Fruit fly (Drosophila melanogaster) whole organism, prepupa: Measurements from ENCODE around the gene Tsp26A.

Source experiments
- Blimp-1 ChIP-seq: fragments of 200-800 bp; sonication (Bioruptor generic); optimal IDR thresholded peaks from 3 replicates; lab custom pipeline; 2017; ENCODE audit warnings: missing biosample characterization, missing genetic modification characterization, mild to moderate bottlenecking, moderate library complexity, missing genetic modification reagents
- CG10631 ChIP-seq: fragments of 200-800 bp; sonication (Bioruptor generic); optimal IDR thresholded peaks from 2 replicates; lab custom pipeline; 2016; ENCODE audit warnings: missing biosample characterization, missing genetic modification characterization
- CG11762 ChIP-seq: fragments of 200-800 bp; sonication (Bioruptor generic); optimal IDR thresholded peaks from 3 replicates; lab custom pipeline; 2016; ENCODE audit warnings: missing biosample characterization, missing genetic modification characterization; ENCODE audit not compliant: insufficient read depth
- CG11902 ChIP-seq: fragments of 200-800 bp; sonication (Bioruptor generic); optimal IDR thresholded peaks from 3 replicates; lab custom pipeline; 2016; ENCODE audit warnings: missing biosample characterization, missing genetic modification characterization
- CG15336 ChIP-seq: fragments of 200-800 bp; sonication (Bioruptor generic); IDR thresholded peaks from 2 replicates; pipeline ENCODE4 v1.3.6; 2022; ENCODE audit warnings: missing biosample characterization, missing genetic modification characterization
- CG1621 ChIP-seq: fragments of 200-800 bp; sonication (Bioruptor generic); optimal IDR thresholded peaks from 3 replicates; lab custom pipeline; 2018; ENCODE audit warnings: missing biosample characterization, mild to moderate bottlenecking, missing genetic modification characterization
- CG16779 ChIP-seq: fragments of 200-800 bp; sonication (Bioruptor generic); optimal IDR thresholded peaks from 3 replicates; lab custom pipeline; 2017; ENCODE audit warnings: missing biosample characterization, mild to moderate bottlenecking, missing genetic modification characterization
- CG3032 ChIP-seq: fragments of 200-800 bp; optimal IDR thresholded peaks from 2 replicates; lab custom pipeline; 2019; ENCODE audit warnings: missing biosample characterization, mild to moderate bottlenecking, missing genetic modification characterization, moderate library complexity
- CG31627 ChIP-seq: fragments of 200-800 bp; sonication (Bioruptor generic); optimal IDR thresholded peaks from 3 replicates; lab custom pipeline; 2016; ENCODE audit warnings: missing biosample characterization, missing genetic modification characterization
- CG32006 ChIP-seq: fragments of 200-800 bp; sonication (Bioruptor generic); optimal IDR thresholded peaks from 3 replicates; lab custom pipeline; 2017; ENCODE audit warnings: missing biosample characterization, mild to moderate bottlenecking, missing genetic modification characterization
- CG3919 ChIP-seq: fragments of 200-800 bp; sonication (Bioruptor generic); optimal IDR thresholded peaks from 3 replicates; lab custom pipeline; 2016; ENCODE audit warnings: missing biosample characterization, missing genetic modification characterization
- CG4318 ChIP-seq: fragments of 200-800 bp; sonication (Bioruptor generic); optimal IDR thresholded peaks from 3 replicates; lab custom pipeline; 2017; ENCODE audit warnings: missing biosample characterization, mild to moderate bottlenecking, missing genetic modification characterization
- CG6163 ChIP-seq: fragments of 200-800 bp; sonication (Bioruptor generic); IDR thresholded peaks from 3 replicates; pipeline ENCODE4 v1.3.6; 2022; ENCODE audit warnings: missing biosample characterization, missing genetic modification characterization
- CG6276 ChIP-seq: fragments of 200-800 bp; sonication (Bioruptor generic); optimal IDR thresholded peaks from 2 replicates; lab custom pipeline; 2017; ENCODE audit warnings: missing biosample characterization, mild to moderate bottlenecking, missing genetic modification characterization
- CG6792 ChIP-seq: fragments of 200-800 bp; sonication (Bioruptor generic); optimal IDR thresholded peaks from 3 replicates; lab custom pipeline; 2016; ENCODE audit warnings: missing biosample characterization, missing genetic modification characterization
- CG6808 ChIP-seq: fragments of 200-800 bp; sonication (Bioruptor generic); optimal IDR thresholded peaks from 3 replicates; lab custom pipeline; 2017; ENCODE audit warnings: missing biosample characterization, missing genetic modification characterization, mild to moderate bottlenecking, moderate library complexity, missing genetic modification reagents
- CG8119 ChIP-seq: fragments of 200-800 bp; sonication (Bioruptor generic); IDR thresholded peaks from 3 replicates; pipeline ENCODE4 v1.3.6; 2022; ENCODE audit warnings: missing biosample characterization, missing genetic modification characterization
- CG8319 ChIP-seq: fragments of 200-800 bp; sonication (Bioruptor generic); optimal IDR thresholded peaks from 3 replicates; lab custom pipeline; 2016; ENCODE audit warnings: missing biosample characterization, missing genetic modification characterization
- CG8632 ChIP-seq: fragments of 200-800 bp; sonication (Bioruptor generic); optimal IDR thresholded peaks from 3 replicates; lab custom pipeline; 2016; ENCODE audit warnings: missing biosample characterization, missing genetic modification characterization
- CG9139 ChIP-seq: fragments of 200-800 bp; sonication (Bioruptor generic); optimal IDR thresholded peaks from 3 replicates; lab custom pipeline; 2017; ENCODE audit warnings: missing biosample characterization, mild to moderate bottlenecking, missing genetic modification characterization
- Eip78C ChIP-seq: fragments of 200-800 bp; sonication (Bioruptor generic); peaks from one replicate; lab custom pipeline; 2016; ENCODE audit warnings: missing biosample characterization, missing genetic modification characterization
- Ets21C ChIP-seq: fragments of 200-800 bp; sonication (Bioruptor generic); optimal IDR thresholded peaks from 3 replicates; lab custom pipeline; 2016; ENCODE audit warnings: missing biosample characterization, missing genetic modification characterization
- Ets96B ChIP-seq: fragments of 200-800 bp; optimal IDR thresholded peaks from 2 replicates; lab custom pipeline; 2019; ENCODE audit warnings: missing biosample characterization, mild to moderate bottlenecking, missing genetic modification characterization, moderate library complexity
- Gug ChIP-seq: fragments of 200-800 bp; sonication (Bioruptor generic); IDR thresholded peaks from 2 replicates; pipeline ENCODE4 v1.3.6; 2022; ENCODE audit warnings: missing biosample characterization, missing genetic modification characterization
- Hr38 ChIP-seq: sonication (Bioruptor generic); optimal IDR thresholded peaks from 2 replicates; lab custom pipeline; 2016; ENCODE audit warnings: missing biosample characterization, missing genetic modification characterization
- Hr4 ChIP-seq: fragments of 200-800 bp; sonication (Bioruptor generic); optimal IDR thresholded peaks from 3 replicates; lab custom pipeline; 2016; ENCODE audit warnings: missing biosample characterization, missing genetic modification characterization
- Lpt ChIP-seq: fragments of 200-800 bp; sonication (Bioruptor generic); optimal IDR thresholded peaks from 3 replicates; lab custom pipeline; 2016; ENCODE audit warnings: missing biosample characterization, missing genetic modification characterization
- Met ChIP-seq: fragments of 200-800 bp; sonication (Bioruptor generic); optimal IDR thresholded peaks from 3 replicates; lab custom pipeline; 2016; ENCODE audit warnings: missing biosample characterization, missing genetic modification characterization
- Smox ChIP-seq: fragments of 200-800 bp; sonication (Bioruptor generic); optimal IDR thresholded peaks from 3 replicates; lab custom pipeline; 2016; ENCODE audit warnings: missing biosample characterization, missing genetic modification characterization
- Sox102F ChIP-seq: fragments of 200-800 bp; sonication (Bioruptor generic); optimal IDR thresholded peaks from 2 replicates; lab custom pipeline; 2016; ENCODE audit warnings: missing biosample characterization, mild to moderate bottlenecking, missing genetic modification characterization
- Sox14 ChIP-seq: fragments of 200-800 bp; sonication (Bioruptor generic); optimal IDR thresholded peaks from 3 replicates; lab custom pipeline; 2016; ENCODE audit warnings: missing biosample characterization, missing genetic modification characterization
- Sox15 ChIP-seq: fragments of 200-800 bp; sonication (Bioruptor generic); optimal IDR thresholded peaks from 3 replicates; lab custom pipeline; 2016; ENCODE audit warnings: missing biosample characterization, missing genetic modification characterization
- achi ChIP-seq: fragments of 200-800 bp; sonication (Bioruptor generic); optimal IDR thresholded peaks from 3 replicates; lab custom pipeline; 2016; ENCODE audit warnings: missing biosample characterization, missing genetic modification characterization
- acj6 ChIP-seq: fragments of 200-800 bp; sonication (Bioruptor generic); optimal IDR thresholded peaks from 3 replicates; lab custom pipeline; 2016; ENCODE audit warnings: missing biosample characterization, missing genetic modification characterization
- dac ChIP-seq: fragments of 200-800 bp; sonication (Bioruptor generic); optimal IDR thresholded peaks from 2 replicates; lab custom pipeline; 2017; ENCODE audit warnings: missing biosample characterization, mild to moderate bottlenecking, missing genetic modification characterization
- eg ChIP-seq: fragments of 200-800 bp; sonication (Bioruptor generic); IDR thresholded peaks from 3 replicates; pipeline ENCODE4 v1.3.6; 2022; ENCODE audit warnings: missing biosample characterization, missing genetic modification characterization
- esn ChIP-seq: fragments of 200-800 bp; sonication (Bioruptor generic); optimal IDR thresholded peaks from 2 replicates; lab custom pipeline; 2016; ENCODE audit warnings: missing biosample characterization, mild to moderate bottlenecking, missing genetic modification characterization, moderate library complexity
- fd59A ChIP-seq: fragments of 200-800 bp; sonication (Bioruptor generic); optimal IDR thresholded peaks from 2 replicates; lab custom pipeline; 2017; ENCODE audit warnings: missing biosample characterization, mild to moderate bottlenecking, missing genetic modification characterization, missing genetic modification reagents
- fd85E ChIP-seq: fragments of 200-800 bp; sonication (Bioruptor generic); optimal IDR thresholded peaks from 3 replicates; lab custom pipeline; 2016; ENCODE audit warnings: missing biosample characterization, missing genetic modification characterization
- fkh ChIP-seq: fragments of 200-800 bp; sonication (Bioruptor generic); optimal IDR thresholded peaks from 3 replicates; lab custom pipeline; 2017; ENCODE audit warnings: missing biosample characterization, mild to moderate bottlenecking, missing genetic modification characterization, moderate library complexity
- lz ChIP-seq: fragments of 200-800 bp; sonication (Bioruptor generic); optimal IDR thresholded peaks from 3 replicates; lab custom pipeline; 2016; ENCODE audit warnings: missing biosample characterization, missing genetic modification characterization
- pdm3 ChIP-seq: fragments of 200-800 bp; sonication (Bioruptor generic); optimal IDR thresholded peaks from 3 replicates; lab custom pipeline; 2016; ENCODE audit warnings: missing biosample characterization, missing genetic modification characterization
- salr ChIP-seq, 2 experiments: fragments of 200-800 bp; sonication (Bioruptor generic); optimal IDR thresholded peaks; 3 replicates each; lab custom pipeline; 2016 to 2018; ENCODE audit warnings: missing biosample characterization in 2 of 2, missing genetic modification characterization in 2 of 2, mild to moderate bottlenecking in 1 of 2
- ss ChIP-seq, 2 experiments: fragments of 200-800 bp; sonication (Bioruptor generic); optimal IDR thresholded peaks; 2 replicates in 1 of 2; 3 replicates in 1 of 2; lab custom pipeline; 2017 to 2018; ENCODE audit warnings: mild to moderate bottlenecking in 2 of 2, missing biosample characterization in 2 of 2, missing genetic modification characterization in 2 of 2, moderate library complexity in 1 of 2
- svp ChIP-seq: fragments of 200-800 bp; sonication (Bioruptor generic); peaks from one replicate; lab custom pipeline; 2016; ENCODE audit warnings: missing biosample characterization, missing genetic modification characterization
- vri ChIP-seq: fragments of 200-800 bp; sonication (Bioruptor generic); optimal IDR thresholded peaks from 3 replicates; lab custom pipeline; 2016; ENCODE audit warnings: missing biosample characterization, mild to moderate bottlenecking, missing genetic modification characterization

Tsp26A gene

DNA sequence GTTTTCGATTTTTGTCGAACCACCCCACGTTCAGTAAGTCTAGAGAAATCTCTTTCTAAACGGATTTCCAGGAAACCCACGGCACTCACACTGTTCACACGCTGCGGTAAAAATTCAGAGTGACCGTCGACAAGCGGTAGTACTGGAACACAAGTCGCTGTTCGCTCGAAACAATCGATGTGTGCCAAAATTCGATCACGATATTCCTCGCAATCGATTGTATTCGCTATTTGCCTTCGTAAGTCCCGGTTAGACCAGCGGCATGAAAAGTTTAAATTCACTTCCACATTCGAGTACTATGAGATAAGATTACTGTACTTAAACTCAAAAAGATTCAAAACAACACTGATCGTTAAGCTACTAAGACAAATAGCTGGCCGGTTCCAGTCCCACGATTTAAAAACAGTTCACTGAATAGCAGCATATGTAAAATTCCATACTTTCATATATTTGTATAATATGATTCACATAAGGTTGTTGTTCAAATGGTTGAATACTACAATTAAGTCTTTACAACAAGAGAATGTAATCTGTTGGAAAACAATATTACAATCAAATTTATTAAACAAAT is 19.1 kb upstream of the Tsp26A start, which contains the start of gene chic (continued):
- no peak for TF ChIP-seq CG6792 (GFP tag; lab: Kevin White, UChicago)
- no peak for TF ChIP-seq CG6163
- TF ChIP-seq Hr4: peak; percentile 19
- TF ChIP-seq Eip78C: peak; percentile 33
- TF ChIP-seq salr (GFP tag; optimal IDR thresholded peaks at IDR 0.05; lab: Kevin White, UChicago): no peak
- peak; percentile 19 for TF ChIP-seq Ets96B
- no peak for TF ChIP-seq acj6
- TF ChIP-seq fd85E (GFP tag; lab: Kevin White, UChicago): no peak
- TF ChIP-seq CG8119 (GFP tag; lab: Robert Waterston, UW): no peak
- TF ChIP-seq CG4318 (GFP tag; lab: Kevin White, UChicago): no peak
- no peak for TF ChIP-seq CG8632 (GFP tag; lab: Kevin White, UChicago)
- no peak for TF ChIP-seq achi
- TF ChIP-seq eg: no peak
- TF ChIP-seq CG11762 (GFP tag; lab: Kevin White, UChicago): no peak
- TF ChIP-seq fd59A (GFP tag; lab: Kevin White, UChicago): no peak
- no peak for TF ChIP-seq CG3032 (tag; lab: Kevin White, UChicago)
- peak; percentile 3 for TF ChIP-seq vri (GFP tag; lab: Kevin White, UChicago)
- TF ChIP-seq Sox14 (GFP tag; lab: Kevin White, UChicago): no peak
- TF ChIP-seq CG8319 (GFP tag; lab: Kevin White, UChicago): no peak

DNA sequence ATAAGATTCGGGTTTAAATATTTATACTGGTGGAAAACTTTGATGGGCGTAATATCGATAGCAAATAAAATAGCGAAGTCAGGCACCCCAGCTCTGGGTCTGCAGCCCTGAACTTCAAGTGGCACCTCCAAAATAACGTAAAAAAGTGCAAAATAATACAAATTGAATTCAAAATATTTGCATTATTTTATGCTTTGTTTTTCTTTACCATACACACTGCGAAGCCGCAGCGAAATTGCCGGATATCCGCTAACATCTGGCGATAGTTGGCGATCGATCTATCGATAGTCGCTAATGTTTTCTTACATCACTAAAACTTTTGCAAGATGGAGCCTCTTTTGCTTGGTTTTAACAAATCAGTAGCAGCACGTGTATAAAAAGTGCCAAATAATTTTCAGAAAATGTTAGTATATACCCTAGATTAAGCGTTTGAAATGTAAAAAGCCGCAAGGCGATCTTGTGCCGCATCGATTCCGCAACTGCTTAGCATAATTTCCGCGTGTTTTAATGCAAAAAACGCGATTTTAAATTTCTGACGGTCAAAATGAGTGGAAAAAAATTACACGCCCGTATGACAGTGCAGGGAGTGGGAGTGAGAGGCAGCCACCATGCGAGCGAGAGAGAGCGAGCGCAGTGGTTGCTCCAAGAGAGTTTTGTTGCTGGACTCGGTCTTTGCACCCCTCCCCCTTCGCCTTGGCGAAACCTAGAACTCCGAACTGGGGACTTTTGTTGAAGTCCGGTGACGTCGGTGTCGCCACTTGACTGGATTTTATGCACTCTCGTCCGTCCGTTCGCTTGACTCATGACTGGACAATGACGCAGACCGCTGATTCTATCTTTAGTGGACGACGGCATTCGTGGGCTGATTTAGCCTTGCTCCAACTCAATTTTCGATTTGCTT is 18.3 kb upstream of the Tsp26A start, which contains the start of gene eIF4A:
Gene eIF4A, plus strand, starts transcription at position 332 of the 901 bp plus-strand sequence.
- TF ChIP-seq CG31627 (GFP tag; lab: Kevin White, UChicago) (peak; percentile 0), CG6276 (GFP tag; lab: Kevin White, UChicago) (no peak), Met (GFP tag; lab: Kevin White, UChicago) (no peak), CG15336 (GFP tag; lab: Robert Waterston, UW) (no peak), lz (GFP tag; lab: Kevin White, UChicago) (peak; percentile 1), fkh (GFP tag; lab: Kevin White, UChicago) (peak; percentile 93), eg (no peak), esn (GFP tag; lab: Kevin White, UChicago) (no peak), CG9139 (no peak), CG6792 (GFP tag; lab: Kevin White, UChicago) (no peak), CG6163 (no peak), svp (GFP tag; lab: Kevin White, UChicago) (peak; percentile 43), Smox (GFP tag; lab: Kevin White, UChicago) (no peak), CG1621 (tag; lab: Kevin White, UChicago) (no peak), salr (GFP tag; optimal IDR thresholded peaks at IDR 0.05; lab: Kevin White, UChicago) (peak in 1 of 2 experiments; percentile 7), acj6 (no peak), Sox15 (GFP tag; lab: Kevin White, UChicago) (no peak), CG3919 (peak; percentile 15), vri (GFP tag; lab: Kevin White, UChicago) (no peak), Ets21C (no peak), achi (peak; percentile 35), Gug (no peak), Lpt (GFP tag; lab: Kevin White, UChicago) (no peak), CG10631 (GFP tag; lab: Kevin White, UChicago) (no peak), CG11902 (GFP tag; lab: Kevin White, UChicago) (no peak), dac (no peak), CG16779 (peak; percentile 49), ss (GFP tag; optimal IDR thresholded peaks at IDR 0.05; lab: Kevin White, UChicago) (peak in 1 of 2 experiments; percentile 12), pdm3 (GFP tag; lab: Kevin White, UChicago) (no peak), Sox102F (GFP tag; lab: Kevin White, UChicago) (no peak), CG6808 (GFP tag; lab: Kevin White, UChicago) (peak; percentile 28), CG11762 (GFP tag; lab: Kevin White, UChicago) (no peak), Ets96B (no peak), Hr38 (GFP tag; lab: Kevin White, UChicago) (no peak), CG8632 (GFP tag; lab: Kevin White, UChicago) (no peak), CG8119 (GFP tag; lab: Robert Waterston, UW) (no peak), CG3032 (tag; lab: Kevin White, UChicago) (peak; percentile 24), Blimp-1 (no peak), fd85E (GFP tag; lab: Kevin White, UChicago) (no peak), CG32006 (GFP tag; lab: Kevin White, UChicago) (no peak)
